Worm (Caenorhabditis elegans): ENCODE measurements around the gene Y67D2.2.

The Y67D2.2 gene

DNA sequence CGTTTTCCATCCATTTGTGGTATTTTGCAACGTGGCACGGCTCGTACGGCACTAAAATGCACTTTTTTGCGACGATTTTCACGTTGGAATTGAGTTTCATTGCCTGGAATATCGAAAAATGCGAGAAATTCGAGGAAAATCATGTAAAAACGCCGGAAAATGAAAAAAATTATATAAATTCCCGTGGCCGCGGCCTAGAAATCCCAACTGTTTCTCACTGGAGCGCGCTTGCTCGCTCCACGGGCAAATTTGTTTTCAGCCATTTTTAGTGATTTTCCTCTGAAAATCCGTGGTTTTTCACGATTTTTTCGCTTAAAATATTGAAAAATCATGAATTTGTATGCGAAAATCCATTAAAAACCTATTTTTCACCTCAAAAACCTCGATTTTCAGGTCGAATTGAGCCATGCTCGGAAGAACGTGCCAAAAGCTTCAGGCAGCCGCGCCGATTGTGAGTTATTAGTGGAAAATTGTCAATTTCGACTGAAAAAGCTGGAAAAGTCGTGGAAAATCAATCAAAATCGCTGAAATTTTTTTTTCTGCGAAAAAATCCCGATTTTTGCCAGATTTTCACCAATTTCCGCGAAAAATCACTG, 18.4 kb upstream of the Y67D2.2 start, which contains the start of the genes Y67D2.5 and cisd-3.2 (continued):
- no peak for TF ChIP-seq lin-11 (tag; optimal IDR thresholded peaks at IDR 0.05)
- TF ChIP-seq elt-4 (tag; optimal IDR thresholded peaks at IDR 0.05): no peak
- TF ChIP-seq ceh-22 (tag; optimal IDR thresholded peaks at IDR 0.05): no peak
- TF ChIP-seq ceh-2 (tag; optimal IDR thresholded peaks at IDR 0.05): peak; percentile 68
- no peak for TF ChIP-seq Y22D7AL.16 (tag; optimal IDR thresholded peaks at IDR 0.05)
- no peak for TF ChIP-seq eyg-1 (tag; optimal IDR thresholded peaks at IDR 0.05)
- no peak for TF ChIP-seq madf-2 (tag; optimal IDR thresholded peaks at IDR 0.05)
- TF ChIP-seq ceh-24 (tag; optimal IDR thresholded peaks at IDR 0.05): no peak
- peak; percentile 65 for TF ChIP-seq ets-4 (tag; optimal IDR thresholded peaks at IDR 0.05)
- no peak for TF ChIP-seq hlh-6 (tag; optimal IDR thresholded peaks at IDR 0.05)
- TF ChIP-seq ceh-31 (tag; optimal IDR thresholded peaks at IDR 0.05): peak; percentile 69
- no peak for TF ChIP-seq F13H6.1 (tag; optimal IDR thresholded peaks at IDR 0.05)
- TF ChIP-seq tbx-7 (tag; optimal IDR thresholded peaks at IDR 0.05): peak; percentile 56
- no peak for TF ChIP-seq K09A11.1 (tag; optimal IDR thresholded peaks at IDR 0.05; ENCODE audit: insufficient read depth)
- no peak for TF ChIP-seq ceh-45 (GFP tag; IDR thresholded peaks at IDR 0.05)
- no peak for TF ChIP-seq K02D7.2 (tag; optimal IDR thresholded peaks at IDR 0.05)
- TF ChIP-seq sox-2 (GFP tag; IDR thresholded peaks at IDR 0.05): no peak
- TF ChIP-seq C08G9.2 (tag; optimal IDR thresholded peaks at IDR 0.05): peak; percentile 78
- no peak for TF ChIP-seq ceh-19 (GFP tag; optimal IDR thresholded peaks at IDR 0.05)
- TF ChIP-seq zip-5 (tag; optimal IDR thresholded peaks at IDR 0.05): peak; percentile 37
- TF ChIP-seq hlh-13 (GFP tag; optimal IDR thresholded peaks at IDR 0.05): no peak

DNA sequence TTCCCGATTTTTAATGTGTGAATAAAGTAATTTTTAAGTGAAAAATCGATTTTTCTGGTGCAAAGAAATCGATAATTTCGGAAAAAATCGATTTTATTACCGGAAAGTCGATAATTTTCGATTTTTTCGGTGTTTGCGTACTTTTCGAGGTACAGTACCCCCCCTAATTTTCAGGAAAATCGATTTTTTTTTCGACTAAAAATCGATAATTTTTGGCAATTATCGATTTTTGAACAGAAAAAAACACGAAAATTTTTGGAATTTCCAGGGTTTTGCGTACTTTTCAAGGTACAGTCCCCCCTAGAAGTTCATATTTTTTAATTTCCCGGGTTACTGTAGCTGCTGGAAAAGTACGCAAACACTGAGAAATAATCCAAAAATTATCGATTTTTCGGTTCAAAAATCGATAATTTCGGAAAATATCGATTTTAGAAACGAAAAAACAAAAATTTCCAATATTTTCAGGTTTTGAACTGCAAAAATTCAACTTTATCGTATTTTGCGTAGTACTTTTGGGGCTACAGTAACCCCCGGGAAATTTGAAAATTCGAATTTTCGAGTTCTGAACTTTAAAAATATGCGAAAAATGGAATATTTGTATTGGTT, 15.1 kb upstream of the Y67D2.2 start:
- no peak for TF ChIP-seq hlh-6 (tag; optimal IDR thresholded peaks at IDR 0.05)
- TF ChIP-seq K09A11.1 (tag; optimal IDR thresholded peaks at IDR 0.05; ENCODE audit: insufficient read depth): no peak
- TF ChIP-seq K02D7.2 (tag; optimal IDR thresholded peaks at IDR 0.05): no peak
- no peak for TF ChIP-seq ahr-1 (tag; optimal IDR thresholded peaks at IDR 0.05)
- no peak for TF ChIP-seq ceh-14 (tag; optimal IDR thresholded peaks at IDR 0.05)
- TF ChIP-seq che-1 (tag; optimal IDR thresholded peaks at IDR 0.05): no peak
- peak; percentile 43 for TF ChIP-seq ceh-48 (tag; optimal IDR thresholded peaks at IDR 0.05)
- TF ChIP-seq fax-1 (tag; optimal IDR thresholded peaks at IDR 0.05): no peak

DNA sequence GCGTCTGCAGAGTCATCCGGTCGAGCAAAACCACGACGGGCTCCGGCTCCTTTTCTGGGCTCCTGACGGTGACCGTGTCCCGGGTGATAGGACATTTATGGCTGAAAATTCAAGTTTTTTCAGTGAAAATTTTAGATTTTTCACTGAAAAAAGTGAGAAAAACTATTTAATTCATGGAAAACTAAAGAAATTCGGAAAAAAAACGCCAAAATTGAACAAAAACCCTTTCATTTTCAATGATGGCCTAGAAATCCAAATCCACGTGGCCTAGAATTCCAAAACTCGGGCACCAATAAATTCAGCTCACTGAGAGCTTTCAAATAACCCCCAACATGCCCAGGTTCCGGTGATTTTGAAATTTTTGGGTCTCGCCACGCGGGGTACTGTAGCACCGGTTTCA, 4.3 kb upstream of the Y67D2.2 start, which contains the start of gene ddx-35:
ddx-35 (minus strand) TSS at position 101 of the 400 bp plus-strand sequence.
- TF ChIP-seq unc-3 (GFP tag; conservative IDR thresholded peaks at IDR 0.05) (no peak), unc-3 (tag; optimal IDR thresholded peaks at IDR 0.05) (no peak), nfya-1 (tag; optimal IDR thresholded peaks at IDR 0.05) (no peak), lin-11 (tag; optimal IDR thresholded peaks at IDR 0.05) (no peak), hlh-8 (tag; optimal IDR thresholded peaks at IDR 0.05) (no peak), Y22D7AL.16 (tag; optimal IDR thresholded peaks at IDR 0.05) (no peak), unc-42 (tag; optimal IDR thresholded peaks at IDR 0.05) (no peak), rnt-1 (tag; optimal IDR thresholded peaks at IDR 0.05) (no peak), ceh-48 (tag; optimal IDR thresholded peaks at IDR 0.05) (no peak), unc-55 (GFP tag; optimal IDR thresholded peaks at IDR 0.05) (no peak), hlh-30 (tag; optimal IDR thresholded peaks at IDR 0.05; ENCODE audit: insufficient read depth) (no peak), pha-2 (tag; optimal IDR thresholded peaks at IDR 0.05) (no peak), tbx-7 (tag; optimal IDR thresholded peaks at IDR 0.05) (no peak)

DNA sequence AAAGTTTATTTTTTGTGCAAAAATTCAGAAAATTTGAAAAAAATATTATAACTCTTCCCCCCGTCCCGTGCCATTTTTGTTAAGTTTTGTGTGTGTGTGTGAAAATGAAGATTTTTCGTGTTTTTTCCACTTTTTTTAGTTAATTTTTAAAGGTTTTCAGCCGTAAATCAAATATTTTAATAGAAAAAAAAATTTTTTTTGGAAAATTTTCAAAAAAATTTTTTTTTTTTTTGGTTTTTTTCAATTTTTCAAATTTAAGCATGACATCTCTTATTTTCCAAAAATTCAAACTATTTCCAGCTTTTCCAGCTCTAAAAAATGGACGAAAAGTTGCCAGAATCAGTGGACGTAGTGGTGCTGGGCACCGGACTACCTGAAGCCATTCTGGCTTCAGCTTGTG, 11.4 kb downstream of the Y67D2.2 start, which contains the start of gene rep-1:
rep-1 (plus strand) TSS at position 301 of the 400 bp plus-strand sequence.
- TF ChIP-seq T23F11.4 (GFP tag; optimal IDR thresholded peaks at IDR 0.05) (no peak), zip-5 (tag; optimal IDR thresholded peaks at IDR 0.05) (no peak), hlh-8 (tag; optimal IDR thresholded peaks at IDR 0.05) (no peak), mec-3 (tag; optimal IDR thresholded peaks at IDR 0.05; ENCODE audit: borderline replicate concordance) (no peak), elt-4 (tag; optimal IDR thresholded peaks at IDR 0.05) (no peak), nfya-1 (tag; optimal IDR thresholded peaks at IDR 0.05) (no peak), fkh-10 (GFP tag; optimal IDR thresholded peaks at IDR 0.05) (no peak), ztf-16 (tag; optimal IDR thresholded peaks at IDR 0.05) (no peak), pha-4 (tag; optimal IDR thresholded peaks at IDR 0.05) (no peak), nhr-232 (tag; optimal IDR thresholded peaks at IDR 0.05) (no peak), ceh-22 (tag; optimal IDR thresholded peaks at IDR 0.05) (no peak), F13H6.1 (tag; optimal IDR thresholded peaks at IDR 0.05) (no peak), ttx-3 (tag; optimal IDR thresholded peaks at IDR 0.05) (no peak)
